Worm (Caenorhabditis elegans): ENCODE measurements around the gene F59B10.6.
A peak's percentile ranks its signal among the peaks of the same experiment; 100 is the strongest.

Gene F59B10.6

ce11 chrII:10542654-10543456 lies 18.6 kb upstream of the F59B10.6 start (continued):
- TF ChIP-seq Y67H2A.10 (GFP tag; conservative IDR thresholded peaks at IDR 0.05): peak; percentile 6

ce11 chrII:10541923-10542486 lies 17.7 kb upstream of the F59B10.6 start, which contains the start of gene pro-1:
Gene pro-1 (minus strand): TSS chrII:10541996.
- TF ChIP-seq zim-3 (tag; optimal IDR thresholded peaks at IDR 0.05) (peak; percentile 77), hmg-1.2 (GFP tag; IDR thresholded peaks at IDR 0.05) (peak; percentile 57), C06A6.2 (GFP tag; conservative IDR thresholded peaks at IDR 0.05) (peak; percentile 80), mes-4 (tag; optimal IDR thresholded peaks at IDR 0.05) (no peak), rec-8 (tag; optimal IDR thresholded peaks at IDR 0.05) (no peak), ztf-25 (GFP tag; IDR thresholded peaks at IDR 0.05) (0 out of 2 replicates have a peak, but pooled peaks have one; percentile 7), dox-1 (GFP tag; IDR thresholded peaks at IDR 0.05) (peak; percentile 67), ztf-18 (tag; optimal IDR thresholded peaks at IDR 0.05) (no peak), mcd-1 (GFP tag; IDR thresholded peaks at IDR 0.05) (peak; percentile 65), rcor-1 (GFP tag; IDR thresholded peaks at IDR 0.05) (peak; percentile 52; the same call in 1 of the 2 replicates), nfya-2 (GFP tag; IDR thresholded peaks at IDR 0.05) (no peak), ztf-3 (GFP tag; optimal IDR thresholded peaks at IDR 0.05) (peak; percentile 14), hlh-26 (GFP tag; conservative IDR thresholded peaks at IDR 0.05) (no peak), bed-2 (GFP tag; IDR thresholded peaks at IDR 0.05) (no peak), B0336.3 (GFP tag; IDR thresholded peaks at IDR 0.05) (peak; percentile 4; the same call in 1 of the 2 replicates), cebp-1 (GFP tag; IDR thresholded peaks at IDR 0.05) (peak; percentile 18; the same call in 1 of the 2 replicates), cebp-1 (tag; optimal IDR thresholded peaks at IDR 0.05) (peak; percentile 89), mel-28 (tag; optimal IDR thresholded peaks at IDR 0.05; ENCODE audit: borderline replicate concordance) (peak; percentile 65), ztf-6 (GFP tag; IDR thresholded peaks at IDR 0.05) (no peak), let-607 (tag; optimal IDR thresholded peaks at IDR 0.05) (peak; percentile 35 to 53), K12H6.12 (tag; optimal IDR thresholded peaks at IDR 0.05) (peak; percentile 65), aptf-3 (GFP tag; IDR thresholded peaks at IDR 0.05) (peak; percentile 91; the same call in 1 of the 2 replicates), madf-6 (GFP tag; IDR thresholded peaks at IDR 0.05) (peak; percentile 79), Y56A3A.18 (GFP tag; IDR thresholded peaks at IDR 0.05) (peak; percentile 92; the same call in 1 of the 2 replicates), gei-17 (GFP tag; optimal IDR thresholded peaks at IDR 0.05) (peak; percentile 72), hmg-20 (GFP tag; IDR thresholded peaks at IDR 0.05) (peak; percentile 30; the same call in 1 of the 2 replicates), lin-54 (GFP tag; optimal IDR thresholded peaks at IDR 0.05) (peak; percentile 74), mxl-1 (tag; optimal IDR thresholded peaks at IDR 0.05) (no peak), athp-1 (tag; optimal IDR thresholded peaks at IDR 0.05) (peak; percentile 99), sea-2 (GFP tag; IDR thresholded peaks at IDR 0.05) (0 out of 2 replicates have a peak, but pooled peaks have one; percentile 9), attf-6 (GFP tag; IDR thresholded peaks at IDR 0.05) (no peak), tbp1 (GFP tag; optimal IDR thresholded peaks at IDR 0.05) (peak; percentile 62), ceh-91 (GFP tag; IDR thresholded peaks at IDR 0.05) (no peak), egl-44 (GFP tag; IDR thresholded peaks at IDR 0.05) (peak; percentile 79; the same call in 1 of the 2 replicates), unc-62 (GFP tag; optimal IDR thresholded peaks at IDR 0.05) (peak; percentile 84), madf-10 (tag; optimal IDR thresholded peaks at IDR 0.05) (peak; percentile 31), snpc-3.4 (tag; optimal IDR thresholded peaks at IDR 0.05) (no peak), cebp-2 (GFP tag; IDR thresholded peaks at IDR 0.05) (peak; percentile 72), lin-35 (GFP tag; optimal IDR thresholded peaks at IDR 0.05) (peak in 2 of 3 experiments; percentile 40 to 79), tlf-1 (GFP tag; optimal IDR thresholded peaks at IDR 0.05) (peak; percentile 76), F33H1.4 (GFP tag; IDR thresholded peaks at IDR 0.05) (peak; percentile 53), chd-7 (tag; optimal IDR thresholded peaks at IDR 0.05) (peak; percentile 94), F49E8.2 (tag; optimal IDR thresholded peaks at IDR 0.05; ENCODE audit: insufficient read depth) (no peak)

Measured in whole organism, young adult.